Fruit fly (Drosophila melanogaster): ENCODE results near the gene synr.

synr gene

DNA sequence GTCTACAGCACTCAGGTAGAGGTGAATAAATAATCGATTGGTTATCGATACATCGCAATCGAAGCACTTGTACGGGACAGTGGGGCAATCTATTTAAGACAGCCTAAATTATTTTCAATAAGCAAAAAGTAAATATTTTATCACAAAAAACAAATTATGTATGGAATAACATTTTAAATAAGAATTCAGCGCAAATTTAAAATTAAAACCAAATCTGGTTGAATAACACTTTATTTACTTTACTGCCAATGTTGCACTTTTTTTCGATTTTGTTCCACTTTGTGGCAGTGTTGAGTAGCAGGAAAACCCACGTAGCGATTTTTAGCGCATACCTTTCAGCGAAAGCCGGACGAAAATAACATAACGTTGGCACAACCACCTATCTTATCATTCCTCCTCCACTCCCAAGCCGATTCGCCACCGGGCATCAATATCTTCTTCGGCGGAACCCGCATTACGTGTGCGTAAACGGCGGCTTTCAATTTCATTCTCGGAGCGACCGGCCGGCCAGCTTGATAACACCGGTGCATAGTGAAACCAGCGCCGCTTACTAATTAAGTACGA is 34.5 kb downstream of the synr start, which contains the start of the genes Gmd and CG3792 (continued):
- no peak for TF ChIP-seq svp (GFP tag)
- TF ChIP-seq CG11762 (GFP tag; optimal IDR thresholded peaks at IDR 0.05; ENCODE audit: insufficient read depth), result peak; percentile 93
- TF ChIP-seq Ets21C (GFP tag; optimal IDR thresholded peaks at IDR 0.05), result no peak
- TF ChIP-seq CG16779 (tag; optimal IDR thresholded peaks at IDR 0.05), result no peak
- peak; percentile 96 for TF ChIP-seq esn (GFP tag; optimal IDR thresholded peaks at IDR 0.05)
- TF ChIP-seq CG4318 (GFP tag; optimal IDR thresholded peaks at IDR 0.05), result no peak
- peak; percentile 91 for TF ChIP-seq Sox15 (GFP tag; optimal IDR thresholded peaks at IDR 0.05)
- TF ChIP-seq cyc (GFP tag; optimal IDR thresholded peaks at IDR 0.05), result peak; percentile 95
- peak; percentile 92 for TF ChIP-seq CG6792 (GFP tag; optimal IDR thresholded peaks at IDR 0.05)
- TF ChIP-seq CG6163 (GFP tag; IDR thresholded peaks at IDR 0.05), result peak; percentile 91
- no peak for TF ChIP-seq Hr4 (GFP tag; optimal IDR thresholded peaks at IDR 0.05)
- peak; percentile 95 for TF ChIP-seq topi (GFP tag; optimal IDR thresholded peaks at IDR 0.05)
- no peak for TF ChIP-seq ss (GFP tag; optimal IDR thresholded peaks at IDR 0.05)
- TF ChIP-seq CG31627 (GFP tag; optimal IDR thresholded peaks at IDR 0.05), result peak; percentile 96
- TF ChIP-seq achi (GFP tag; optimal IDR thresholded peaks at IDR 0.05), result no peak
- peak; percentile 73 for TF ChIP-seq CG6854 (GFP tag; optimal IDR thresholded peaks at IDR 0.05)
- peak; percentile 96 for TF ChIP-seq acj6 (GFP tag; optimal IDR thresholded peaks at IDR 0.05)

DNA sequence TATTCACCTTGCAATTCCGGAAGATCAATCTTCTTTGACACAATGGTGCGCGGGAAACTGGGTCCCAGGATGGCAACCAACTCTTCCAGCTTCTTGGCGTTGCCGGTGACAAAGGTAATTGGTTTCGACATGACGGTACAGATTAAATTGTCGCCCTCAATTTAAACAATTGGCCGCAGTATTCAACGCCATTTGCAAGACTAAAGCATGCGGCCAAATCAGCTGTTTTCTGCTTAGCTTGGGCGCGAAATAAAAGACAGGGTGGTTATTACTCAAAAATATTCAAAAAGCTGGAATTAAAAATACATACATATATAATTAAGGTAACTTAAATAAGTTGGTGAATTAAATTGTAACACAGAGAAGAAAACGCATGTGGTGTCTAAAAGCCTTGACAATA is 36.6 kb downstream of the synr start, which contains the start of gene CG8891:
TSS of gene CG8891 (minus strand) at position 242 of the 400 bp plus-strand sequence.
- TF ChIP-seq CG10669 (GFP tag; optimal IDR thresholded peaks at IDR 0.05) (no peak), CG1621 (tag; optimal IDR thresholded peaks at IDR 0.05) (no peak), Ets96B (tag; optimal IDR thresholded peaks at IDR 0.05) (no peak), topi (GFP tag; optimal IDR thresholded peaks at IDR 0.05) (no peak), pdm3 (GFP tag; optimal IDR thresholded peaks at IDR 0.05) (no peak), vri (GFP tag; optimal IDR thresholded peaks at IDR 0.05) (no peak), CG10631 (GFP tag; optimal IDR thresholded peaks at IDR 0.05) (no peak), Hr39 (GFP tag; optimal IDR thresholded peaks at IDR 0.05) (no peak), cyc (GFP tag; optimal IDR thresholded peaks at IDR 0.05) (no peak), esn (GFP tag; optimal IDR thresholded peaks at IDR 0.05) (no peak), Eip93F (GFP tag; optimal IDR thresholded peaks at IDR 0.05) (no peak), CG16779 (tag; optimal IDR thresholded peaks at IDR 0.05) (no peak)

DNA sequence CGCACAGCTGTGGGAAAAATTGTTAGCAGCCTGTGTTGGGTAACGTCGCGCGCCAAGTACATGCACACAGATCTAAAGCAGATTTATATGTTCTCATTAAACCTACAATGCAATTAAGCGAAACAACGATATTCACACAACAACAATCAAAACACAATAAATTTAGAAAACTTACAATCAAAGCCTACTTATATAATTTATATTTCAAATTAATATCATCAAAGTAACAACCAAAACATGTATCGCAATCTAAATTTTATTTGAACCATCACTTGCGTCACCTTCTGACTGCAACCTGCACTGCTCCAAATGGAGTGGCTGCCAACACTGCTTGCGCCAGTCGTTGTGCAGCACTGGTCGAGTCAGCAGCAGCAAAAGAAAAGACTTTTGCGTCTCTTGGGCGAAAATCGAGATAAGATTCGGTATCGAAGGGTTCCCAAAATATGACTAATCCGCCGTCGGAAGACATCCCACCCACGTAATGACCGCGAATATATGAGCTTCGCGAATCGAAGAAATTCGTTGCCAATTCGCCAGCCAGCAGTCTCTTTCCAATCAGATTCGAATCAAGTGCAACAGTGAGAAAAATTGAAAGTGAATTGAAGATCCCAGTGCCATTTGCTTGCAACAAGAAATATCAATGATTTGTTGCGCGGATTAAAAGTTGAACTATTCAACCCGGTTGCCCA is 38.9 kb downstream of the synr start, which contains the start of the genes CG8892 and CG34126:
TSS of gene CG8892 (minus strand) at position 315 of the 689 bp plus-strand sequence.
TSS of gene CG34126 (plus strand) at position 337 of the 689 bp plus-strand sequence.
- TF ChIP-seq CG3032 (tag; optimal IDR thresholded peaks at IDR 0.05) (peak; percentile 98), acj6 (GFP tag; optimal IDR thresholded peaks at IDR 0.05) (peak; percentile 98), dac (GFP tag; optimal IDR thresholded peaks at IDR 0.05) (peak; percentile 96), pdm3 (GFP tag; optimal IDR thresholded peaks at IDR 0.05) (peak; percentile 98), CG6808 (GFP tag; optimal IDR thresholded peaks at IDR 0.05) (peak; percentile 93), Ets96B (tag; optimal IDR thresholded peaks at IDR 0.05) (peak; percentile 92), CG6163 (GFP tag; IDR thresholded peaks at IDR 0.05) (peak; percentile 93), Hr38 (GFP tag; optimal IDR thresholded peaks at IDR 0.05) (no peak), vri (GFP tag; optimal IDR thresholded peaks at IDR 0.05) (peak; percentile 95), CG11762 (GFP tag; optimal IDR thresholded peaks at IDR 0.05; ENCODE audit: insufficient read depth) (peak; percentile 95), salr (GFP tag; optimal IDR thresholded peaks at IDR 0.05) (peak; percentile 91 to 96), CG16779 (tag; optimal IDR thresholded peaks at IDR 0.05) (peak; percentile 82), Eip93F (GFP tag; optimal IDR thresholded peaks at IDR 0.05) (peak; percentile 87), CG8319 (GFP tag; optimal IDR thresholded peaks at IDR 0.05) (peak; percentile 96), Eip78C (GFP tag) (peak; percentile 98), CG1621 (tag; optimal IDR thresholded peaks at IDR 0.05) (peak; percentile 87), Smox (GFP tag; optimal IDR thresholded peaks at IDR 0.05) (peak; percentile 96), CG11294 (GFP tag; IDR thresholded peaks at IDR 0.05) (peak; percentile 88), fd85E (GFP tag; optimal IDR thresholded peaks at IDR 0.05) (peak; percentile 90), dsx (GFP tag; optimal IDR thresholded peaks at IDR 0.05; ENCODE audit: poor library complexity, severe bottlenecking) (peak; percentile 89), fd59A (GFP tag; optimal IDR thresholded peaks at IDR 0.05) (peak; percentile 96), CG6854 (GFP tag; optimal IDR thresholded peaks at IDR 0.05) (peak; percentile 88), CG3919 (GFP tag; optimal IDR thresholded peaks at IDR 0.05) (peak; percentile 98), CG9139 (GFP tag; optimal IDR thresholded peaks at IDR 0.05) (peak; percentile 80), Ets21C (GFP tag; optimal IDR thresholded peaks at IDR 0.05) (peak; percentile 97), Lpt (GFP tag; optimal IDR thresholded peaks at IDR 0.05) (peak; percentile 90), CG10631 (GFP tag; optimal IDR thresholded peaks at IDR 0.05) (peak; percentile 99), eg (GFP tag; IDR thresholded peaks at IDR 0.05) (peak; percentile 89), Hr39 (GFP tag; optimal IDR thresholded peaks at IDR 0.05) (peak; percentile 98), topi (GFP tag; optimal IDR thresholded peaks at IDR 0.05) (peak; percentile 97), net (GFP tag; optimal IDR thresholded peaks at IDR 0.05) (peak; percentile 94), Eip75B (GFP tag; optimal IDR thresholded peaks at IDR 0.05) (peak; percentile 96), Sox15 (GFP tag; optimal IDR thresholded peaks at IDR 0.05) (peak; percentile 98)
